Worm (Caenorhabditis elegans) whole organism, L4 larva: ENCODE measurements around the gene sex-1.
A peak's percentile ranks its signal among the peaks of the same experiment; 100 is the strongest.

Source experiments
- D1046.2 ChIP-seq: fragments of 200-800 bp; sonication (Bioruptor generic); IDR thresholded peaks from 2 replicates; pipeline ENCODE4 v1.3.6; 2022; ENCODE audit warnings: missing genetic modification characterization, missing compliant biosample characterization
- R02D3.7 ChIP-seq: fragments of 150-350 bp; sonication (generic microtip); optimal IDR thresholded peaks from 3 replicates; lab custom pipeline; 2014; ENCODE audit warnings: missing biosample characterization, missing genetic modification characterization
- ZK546.5 ChIP-seq, 2 experiments: sonication (generic microtip); optimal IDR thresholded peaks; 2 replicates each; lab custom pipeline; 2017; ENCODE audit warnings: missing biosample characterization in 2 of 2, missing genetic modification characterization in 2 of 2
- ces-1 ChIP-seq: fragments of 150-350 bp; sonication (generic microtip); optimal IDR thresholded peaks from 4 replicates; lab custom pipeline; 2014; ENCODE audit warnings: missing biosample characterization, missing genetic modification reagents, missing genetic modification characterization
- duxl-1 ChIP-seq: sonication (generic microtip); optimal IDR thresholded peaks from 2 replicates; lab custom pipeline; 2016; ENCODE audit warnings: mild to moderate bottlenecking, missing genetic modification characterization, moderate library complexity, missing compliant biosample characterization; ENCODE audit not compliant: poor library complexity
- egl-27 ChIP-seq: sonication (generic microtip); optimal IDR thresholded peaks from 3 replicates; lab custom pipeline; 2017; ENCODE audit warnings: missing biosample characterization, missing genetic modification reagents, missing genetic modification characterization
- jun-1 ChIP-seq: fragments of 150-350 bp; optimal IDR thresholded peaks from 2 replicates; lab custom pipeline; 2014; ENCODE audit warnings: missing biosample characterization, missing genetic modification reagents, missing genetic modification characterization
- lin-13 ChIP-seq: fragments of 150-350 bp; optimal IDR thresholded peaks from 2 replicates; lab custom pipeline; 2014; ENCODE audit warnings: missing biosample characterization, missing genetic modification reagents, missing genetic modification characterization
- mdl-1 ChIP-seq, 2 experiments: fragments of 150-350 bp in 1 of 2; sonication (generic microtip) in 1 of 2; optimal IDR thresholded peaks; 2 replicates each; lab custom pipeline; 2014 to 2017; ENCODE audit warnings: missing biosample characterization in 2 of 2, missing genetic modification characterization in 2 of 2
- nhr-42 ChIP-seq: fragments of 200-800 bp; sonication (Bioruptor generic); IDR thresholded peaks from 2 replicates; pipeline ENCODE4 v1.3.6; 2022; ENCODE audit warnings: missing genetic modification characterization, missing compliant biosample characterization
- nhr-76 ChIP-seq: fragments of 150-350 bp; optimal IDR thresholded peaks from 2 replicates; lab custom pipeline; 2014; ENCODE audit warnings: missing biosample characterization, missing genetic modification characterization
- ztf-11 ChIP-seq: fragments of 150-350 bp; optimal IDR thresholded peaks from 2 replicates; lab custom pipeline; 2014; ENCODE audit warnings: missing biosample characterization, missing genetic modification characterization

- no peak for TF ChIP-seq nhr-76 (tag; lab: Kevin White, UChicago)
- no peak for TF ChIP-seq nhr-42 (GFP tag; lab: Robert Waterston, UW)
- TF ChIP-seq lin-13 (GFP tag; lab: Kevin White, UChicago) = no peak
- TF ChIP-seq ces-1 = peak; percentile 57
- no peak for TF ChIP-seq jun-1 (tag; lab: Kevin White, UChicago)
- TF ChIP-seq egl-27 (tag; lab: Kevin White, UChicago) = no peak
- TF ChIP-seq ZK546.5 (tag; optimal IDR thresholded peaks at IDR 0.05; lab: Kevin White, UChicago) = no peak
- no peak for TF ChIP-seq duxl-1 (tag; lab: Kevin White, UChicago)
- no peak for TF ChIP-seq D1046.2 (GFP tag; lab: Robert Waterston, UW)
- no peak for TF ChIP-seq mdl-1 (tag; optimal IDR thresholded peaks at IDR 0.05; lab: Kevin White, UChicago)
- TF ChIP-seq ztf-11 = no peak
- TF ChIP-seq R02D3.7 (tag; lab: Kevin White, UChicago) = no peak
Observed at ce11 chrX:10155127-10155526, 50.1 kb downstream of the sex-1 start.
